Fruit fly (Drosophila melanogaster): ENCODE measurements around the gene Tango14.

Gene Tango14

DNA sequence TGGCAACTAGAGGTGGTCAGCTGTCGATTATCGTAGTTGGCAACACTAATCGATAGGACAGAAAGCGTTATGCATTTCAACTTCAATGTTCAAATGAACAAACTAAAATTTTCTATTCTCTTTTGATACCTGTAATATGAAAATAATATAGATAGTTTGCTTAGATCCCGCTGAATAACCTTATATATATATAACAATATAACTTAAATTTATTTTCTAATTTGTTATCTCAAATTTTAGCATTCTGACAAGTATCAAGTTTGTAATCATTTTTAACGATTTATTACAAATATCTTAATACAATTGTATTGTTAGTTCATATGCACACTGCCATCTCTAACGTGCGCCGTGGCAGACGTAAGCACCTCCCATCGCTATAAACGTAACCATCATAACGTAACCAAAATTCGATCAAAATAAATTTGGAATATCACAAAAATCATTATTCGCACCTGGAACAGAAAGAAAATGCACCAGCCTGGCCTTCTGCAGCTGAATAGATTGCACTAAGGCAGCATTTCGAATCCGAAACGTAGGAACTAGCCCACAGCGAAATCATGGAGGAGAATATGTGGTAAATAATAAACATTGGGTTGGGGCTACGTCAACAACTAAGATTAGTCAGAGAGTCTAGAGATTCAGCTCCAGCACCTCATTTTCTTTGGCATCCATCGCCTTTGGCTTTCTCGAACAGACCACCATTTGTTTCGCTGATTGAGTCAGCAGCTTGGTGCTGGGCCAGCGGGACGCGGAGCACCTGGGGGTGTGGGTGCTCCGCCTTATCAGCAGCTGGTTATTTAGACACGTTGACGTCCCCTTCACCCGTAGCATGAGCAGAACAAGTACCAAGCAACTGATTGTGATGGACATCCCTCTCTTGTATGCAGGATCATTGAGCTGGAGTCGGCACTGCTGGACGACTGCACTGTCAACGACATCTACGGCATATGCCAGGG is 29.3 kb upstream of the Tango14 start, which contains the start of the genes Pino and TBC1D23 (continued):
- TF ChIP-seq sc (optimal IDR thresholded peaks at IDR 0.05), result no peak
- TF ChIP-seq sc (GFP tag; optimal IDR thresholded peaks at IDR 0.05), result peak; percentile 48
- peak; percentile 25 for TF ChIP-seq YL-1 (GFP tag; optimal IDR thresholded peaks at IDR 0.05)
- TF ChIP-seq B-H2 (GFP tag; optimal IDR thresholded peaks at IDR 0.05), result peak; percentile 57
- TF ChIP-seq lov (optimal IDR thresholded peaks at IDR 0.05), result no peak
- TF ChIP-seq lov (GFP tag; IDR thresholded peaks at IDR 0.05), result 0 out of 3 replicates have a peak, but pooled peaks have one; percentile 23
- TF ChIP-seq lilli (GFP tag; optimal IDR thresholded peaks at IDR 0.05), result peak; percentile 78
- no peak for TF ChIP-seq NC2β (GFP tag; optimal IDR thresholded peaks at IDR 0.05)
- TF ChIP-seq CG6791 (GFP tag; IDR thresholded peaks at IDR 0.05; ENCODE audit: partially characterized antibody), result peak; percentile 56; the same call in 1 of the 3 replicates
- peak; percentile 52 for TF ChIP-seq Myb (GFP tag; optimal IDR thresholded peaks at IDR 0.05)
- no peak for TF ChIP-seq p53 (GFP tag; optimal IDR thresholded peaks at IDR 0.05)
- peak; percentile 21 for TF ChIP-seq org-1 (GFP tag; optimal IDR thresholded peaks at IDR 0.05)
- no peak for TF ChIP-seq Atf-2 (GFP tag; optimal IDR thresholded peaks at IDR 0.05)
- TF ChIP-seq jumu (GFP tag; optimal IDR thresholded peaks at IDR 0.05), result peak; percentile 6
- peak; percentile 37 for TF ChIP-seq gcm (GFP tag; optimal IDR thresholded peaks at IDR 0.05)
- TF ChIP-seq nau (GFP tag; optimal IDR thresholded peaks at IDR 0.05), result no peak
- no peak for TF ChIP-seq grn (GFP tag; optimal IDR thresholded peaks at IDR 0.05)
- peak; percentile 26 for TF ChIP-seq cato (GFP tag; optimal IDR thresholded peaks at IDR 0.05; ENCODE audit: borderline replicate concordance)
- no peak for TF ChIP-seq Gsc (GFP tag; IDR thresholded peaks at IDR 0.05)
- peak; percentile 25 for TF ChIP-seq CG31388 (GFP tag; optimal IDR thresholded peaks at IDR 0.05)
- peak; percentile 28 for TF ChIP-seq cwo (GFP tag; optimal IDR thresholded peaks at IDR 0.05)
- TF ChIP-seq sd (tag; optimal IDR thresholded peaks at IDR 0.05), result peak; percentile 20
- TF ChIP-seq Dll (GFP tag; IDR thresholded peaks at IDR 0.05; ENCODE audit: partially characterized antibody), result peak; percentile 84
- TF ChIP-seq CG4282 (GFP tag; optimal IDR thresholded peaks at IDR 0.05), result no peak
- TF ChIP-seq CrebB (tag; optimal IDR thresholded peaks at IDR 0.05), result peak; percentile 14
- TF ChIP-seq br (optimal IDR thresholded peaks at IDR 0.05), result no peak
- TF ChIP-seq CG16863 (GFP tag; optimal IDR thresholded peaks at IDR 0.05), result no peak
- no peak for TF ChIP-seq Lim3 (GFP tag; IDR thresholded peaks at IDR 0.05)
- peak; percentile 61 for TF ChIP-seq CG31224 (GFP tag; IDR thresholded peaks at IDR 0.05)
- peak; percentile 51 for TF ChIP-seq CG17359 (tag; optimal IDR thresholded peaks at IDR 0.05)
- TF ChIP-seq CG7372 (GFP tag; IDR thresholded peaks at IDR 0.05), result peak; percentile 61; the same call in 1 of the 2 replicates
- no peak for TF ChIP-seq prd (optimal IDR thresholded peaks at IDR 0.05)
- peak; percentile 85 for TF ChIP-seq prd (GFP tag; IDR thresholded peaks at IDR 0.05)
- TF ChIP-seq CG6175 (GFP tag; IDR thresholded peaks at IDR 0.05), result no peak
- peak; percentile 57 for TF ChIP-seq CG33557 (GFP tag; optimal IDR thresholded peaks at IDR 0.05)
- TF ChIP-seq CG3065 (GFP tag; optimal IDR thresholded peaks at IDR 0.05), result peak; percentile 5
- peak; percentile 26 to 41 for TF ChIP-seq Pdp1 (GFP tag; optimal IDR thresholded peaks at IDR 0.05)
- TF ChIP-seq CG11560 (tag; IDR thresholded peaks at IDR 0.05), result peak; percentile 91
- TF ChIP-seq vnd (GFP tag; IDR thresholded peaks at IDR 0.05; ENCODE audit: partially characterized antibody), result peak; percentile 64
- TF ChIP-seq az2 (GFP tag; optimal IDR thresholded peaks at IDR 0.05), result peak; percentile 64
- peak; percentile 15 for TF ChIP-seq CG2875 (GFP tag; optimal IDR thresholded peaks at IDR 0.05)
- TF ChIP-seq CG9609 (GFP tag; optimal IDR thresholded peaks at IDR 0.05), result peak; percentile 16
- TF ChIP-seq nmo (GFP tag; optimal IDR thresholded peaks at IDR 0.05), result peak; percentile 89
- peak; percentile 48 for TF ChIP-seq CG10209 (GFP tag; optimal IDR thresholded peaks at IDR 0.05)
- TF ChIP-seq Spps (tag; optimal IDR thresholded peaks at IDR 0.05), result no peak
- TF ChIP-seq nerfin-2 (GFP tag; IDR thresholded peaks at IDR 0.05; ENCODE audit: partially characterized antibody), result peak; percentile 45; the same call in 1 of the 2 replicates
- no peak for TF ChIP-seq CG8478 (optimal IDR thresholded peaks at IDR 0.05)
- TF ChIP-seq crp (GFP tag; optimal IDR thresholded peaks at IDR 0.05), result no peak
- TF ChIP-seq vfl (GFP tag; optimal IDR thresholded peaks at IDR 0.05), result peak; percentile 76
